Worm (Caenorhabditis elegans) whole organism, dauer: ENCODE measurements around the gene acr-8.

Experiments used
- unc-62 ChIP-seq: sonication (generic microtip); optimal IDR thresholded peaks from 2 replicates; lab custom pipeline; 2017; ENCODE audit warnings: missing biosample characterization, missing genetic modification reagents, missing genetic modification characterization

Gene acr-8

DNA sequence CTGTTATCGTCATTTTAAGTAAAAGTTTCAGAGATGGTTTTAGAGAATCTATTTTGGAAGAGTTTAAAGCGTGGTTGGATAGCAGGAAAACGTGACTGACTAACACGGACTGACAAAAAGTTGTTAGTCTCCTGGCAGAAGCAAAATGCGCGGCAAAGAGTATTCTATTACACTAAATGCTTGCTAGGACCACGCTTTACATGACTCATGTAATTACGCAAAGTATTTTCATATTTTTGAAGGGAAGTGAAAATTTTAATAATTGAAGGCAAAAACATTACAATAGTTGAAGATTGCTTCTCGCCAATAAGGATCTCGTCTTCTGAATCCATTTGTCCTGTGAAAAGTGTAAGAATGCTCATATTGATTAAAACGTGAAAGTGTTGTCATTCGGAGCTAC is 6.3 kb upstream of the acr-8 start, which contains the start of gene gur-3:
Gene gur-3 (minus strand): TSS at position 101 of the 400 bp plus-strand sequence.
- TF ChIP-seq unc-62 (GFP tag; lab: Kevin White, UChicago) = no peak

DNA sequence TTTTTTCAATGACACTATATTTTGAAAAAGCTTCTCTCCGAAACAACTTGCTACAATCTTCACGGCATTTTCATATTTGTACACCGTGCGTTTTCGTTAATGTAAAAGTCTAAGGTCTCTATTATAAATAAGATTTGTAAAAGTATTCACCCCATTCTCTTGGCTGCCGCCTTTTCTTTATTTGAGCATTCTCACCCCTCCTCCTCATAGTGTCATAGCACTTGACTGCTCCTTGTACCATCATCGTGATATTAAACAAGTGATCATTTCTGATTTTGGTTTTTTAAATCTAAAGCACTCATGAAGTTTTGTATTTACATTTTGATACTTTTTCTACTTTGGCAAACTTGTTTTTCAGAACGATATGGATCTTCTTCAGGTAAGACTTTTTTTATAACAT is 5.7 kb upstream of the acr-8 start, which contains the start of gene ZC504.1:
Gene ZC504.1 (plus strand): TSS at position 301 of the 400 bp plus-strand sequence.
- no peak for TF ChIP-seq unc-62 (GFP tag; lab: Kevin White, UChicago)

DNA sequence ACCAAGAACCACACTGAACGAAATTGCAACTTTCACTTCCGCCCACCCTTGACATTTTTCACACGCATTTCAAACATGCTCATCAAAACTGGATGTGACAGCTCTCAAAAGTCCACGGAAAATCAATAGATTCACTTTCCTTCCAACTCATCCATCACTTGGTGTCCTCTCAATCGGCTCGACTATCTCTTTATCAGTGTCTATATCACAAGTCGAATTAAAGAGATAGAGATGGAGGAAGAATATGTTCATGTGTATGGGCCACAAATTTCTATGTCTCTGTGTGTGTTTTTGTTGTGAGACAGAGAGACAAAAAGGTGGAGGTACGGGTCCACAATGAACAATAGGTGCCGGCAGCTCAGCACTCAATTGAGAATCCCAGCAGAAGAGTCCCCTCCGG is 2.0 kb upstream of the acr-8 start:
- no peak for TF ChIP-seq unc-62 (GFP tag; lab: Kevin White, UChicago)

DNA sequence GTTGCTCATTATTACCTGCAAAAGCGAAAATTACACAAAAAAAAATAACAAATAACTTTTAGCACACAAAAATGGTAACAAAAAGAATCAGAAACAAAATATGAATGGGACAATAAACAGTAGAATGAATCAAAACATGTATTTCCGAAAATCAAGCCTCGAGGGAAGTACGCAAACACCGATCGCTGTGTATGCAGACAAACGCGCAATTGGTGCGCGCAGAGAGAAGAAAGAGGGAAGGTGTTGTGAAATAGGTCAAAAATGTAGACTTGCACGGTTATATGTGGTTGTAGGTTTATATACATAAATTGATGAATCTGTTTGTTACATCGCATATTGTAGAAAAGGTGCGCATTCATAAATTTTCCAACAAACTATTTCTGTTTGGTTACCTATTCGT is 7.2 kb downstream of the acr-8 start, which contains the start of gene cdk-11.2:
Gene cdk-11.2 (minus strand): TSS at position 23 of the 400 bp plus-strand sequence.
- TF ChIP-seq unc-62 (GFP tag; lab: Kevin White, UChicago) = no peak

DNA sequence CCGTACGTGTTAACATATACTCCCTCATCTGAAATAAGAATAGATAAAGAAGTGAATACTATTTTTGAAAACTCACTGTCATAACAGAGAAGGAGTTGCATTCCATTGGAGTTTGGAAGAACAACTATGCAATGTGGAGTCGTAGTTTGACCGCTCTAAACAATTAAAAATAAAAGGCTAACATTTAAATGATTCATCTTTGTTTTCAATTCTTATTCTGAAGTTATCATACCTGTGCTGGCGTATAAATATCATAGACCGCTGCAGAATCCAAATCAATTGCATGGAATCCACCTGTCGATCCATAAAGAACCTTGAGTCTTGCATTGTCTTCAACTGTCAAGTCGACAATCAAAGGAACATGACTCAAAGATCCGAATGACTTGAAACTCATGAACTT is 10.2 kb downstream of the acr-8 start:
- TF ChIP-seq unc-62 (GFP tag; lab: Kevin White, UChicago) = no peak

DNA sequence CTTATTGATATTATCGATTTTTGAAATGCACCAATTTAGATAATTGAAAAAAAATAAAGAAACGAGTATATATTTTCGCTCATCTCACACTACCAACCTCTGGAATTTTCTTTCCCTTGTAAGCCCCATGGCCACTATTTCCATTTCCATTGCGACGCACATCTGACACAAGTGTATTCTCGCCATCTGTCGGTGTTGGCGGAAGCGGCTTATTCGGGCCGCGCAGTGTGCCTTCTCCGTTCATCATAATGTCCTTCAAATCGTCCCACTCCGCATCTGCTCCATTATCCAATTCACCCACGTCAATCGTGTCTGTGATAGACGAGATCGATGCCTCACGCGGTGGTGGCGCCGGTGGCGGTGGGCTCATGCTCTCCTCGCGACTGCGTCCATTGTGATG is 12.2 kb downstream of the acr-8 start:
- TF ChIP-seq unc-62 (GFP tag; lab: Kevin White, UChicago) = no peak

DNA sequence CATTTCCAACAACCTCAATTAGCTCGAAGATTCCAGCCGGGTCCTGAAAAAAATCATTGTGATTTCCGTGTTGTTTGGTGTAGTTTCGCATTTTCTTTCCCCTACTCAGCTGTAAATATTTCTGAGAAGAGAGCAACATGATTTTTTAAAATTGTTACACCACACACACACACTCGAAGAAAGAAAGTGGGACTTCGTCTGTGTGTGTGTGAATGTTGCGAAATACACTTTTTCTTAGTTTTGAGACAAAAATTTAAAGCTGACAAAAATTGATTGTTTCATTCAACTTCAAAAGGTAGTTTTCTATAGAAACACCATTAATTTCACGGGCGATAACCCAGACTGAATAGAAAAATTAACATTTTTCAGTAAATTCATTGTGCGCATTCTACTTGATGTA is 15.6 kb downstream of the acr-8 start:
- no peak for TF ChIP-seq unc-62 (GFP tag; lab: Kevin White, UChicago)

DNA sequence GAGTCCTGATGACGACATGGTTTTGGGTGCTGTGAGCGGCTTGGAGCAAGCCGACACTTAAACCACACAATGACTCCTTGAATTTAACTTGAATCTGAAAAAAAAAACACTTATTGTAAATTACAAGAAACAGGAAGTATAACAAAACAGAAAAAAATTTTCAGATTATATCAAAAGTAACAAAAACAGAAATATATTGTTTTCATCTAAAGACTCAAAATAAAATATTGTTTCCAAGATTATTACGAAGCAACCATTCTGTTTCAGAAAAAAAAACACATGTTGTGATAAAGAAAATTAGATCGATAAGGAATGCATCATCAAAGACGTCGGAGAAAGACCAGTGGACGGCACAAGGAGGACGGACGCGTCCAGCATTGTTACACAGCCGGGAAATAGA is 16.0 kb downstream of the acr-8 start, which contains the start of gene mig-15:
Gene mig-15 (minus strand): TSS at position 101 of the 400 bp plus-strand sequence.
- TF ChIP-seq unc-62 (GFP tag; lab: Kevin White, UChicago) = no peak

DNA sequence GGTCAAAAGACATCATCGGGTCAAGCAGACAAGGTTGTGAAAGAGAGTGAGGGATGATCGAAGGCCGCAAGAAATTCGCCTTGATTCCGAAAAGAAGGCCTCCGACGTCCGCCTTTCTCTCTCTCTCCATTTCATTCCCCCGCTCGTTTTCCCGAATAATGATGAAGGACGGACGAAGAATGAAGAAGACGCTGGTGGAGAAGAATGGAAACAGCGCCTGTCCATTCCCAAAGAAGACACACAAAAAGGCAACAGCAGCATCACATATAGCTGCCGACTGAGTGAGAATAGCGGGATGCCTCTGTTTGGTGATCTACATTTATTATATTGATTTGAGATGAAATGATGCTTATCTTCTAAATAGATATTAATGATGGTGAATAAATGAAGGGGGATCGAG is 16.7 kb downstream of the acr-8 start:
- no peak for TF ChIP-seq unc-62 (GFP tag; lab: Kevin White, UChicago)

DNA sequence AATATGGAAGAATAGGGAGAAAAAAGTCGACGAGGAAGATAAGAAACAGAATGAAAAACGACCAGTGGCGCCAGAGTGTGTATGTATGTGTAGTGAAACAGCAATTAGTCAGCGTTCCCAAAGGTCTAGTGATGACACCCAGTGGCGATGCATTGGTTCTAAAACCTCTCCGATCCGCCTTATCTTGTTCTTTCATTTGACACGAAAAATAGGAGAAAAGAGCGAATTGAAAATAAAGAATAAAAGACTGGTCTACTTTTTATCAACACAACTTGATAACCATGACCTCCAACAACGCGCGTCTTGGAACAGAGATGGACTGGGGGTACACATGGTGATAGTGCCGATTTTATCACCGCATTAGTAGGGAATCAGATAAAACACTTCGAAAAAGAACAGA is 18.3 kb downstream of the acr-8 start:
- no peak for TF ChIP-seq unc-62 (GFP tag; lab: Kevin White, UChicago)

DNA sequence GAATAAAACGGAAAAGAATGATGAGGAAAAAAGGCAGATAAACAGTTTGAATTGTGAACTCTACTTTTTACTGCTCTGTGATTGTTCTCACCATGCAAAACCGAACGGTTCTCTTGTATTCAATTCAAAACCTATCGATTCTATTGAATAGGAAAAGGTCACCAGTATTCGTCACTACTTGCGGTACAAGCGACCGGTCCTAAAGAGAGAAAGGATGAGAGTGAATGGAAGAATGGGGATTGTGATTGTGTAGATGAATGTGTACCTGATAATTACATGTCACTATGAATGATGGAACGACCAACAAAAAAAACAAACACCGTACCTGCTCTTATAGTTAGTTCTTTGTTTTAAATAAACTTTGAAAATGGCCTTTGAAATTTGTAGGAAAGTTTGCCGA is 20.3 kb downstream of the acr-8 start:
- TF ChIP-seq unc-62 (GFP tag; lab: Kevin White, UChicago) = no peak

DNA sequence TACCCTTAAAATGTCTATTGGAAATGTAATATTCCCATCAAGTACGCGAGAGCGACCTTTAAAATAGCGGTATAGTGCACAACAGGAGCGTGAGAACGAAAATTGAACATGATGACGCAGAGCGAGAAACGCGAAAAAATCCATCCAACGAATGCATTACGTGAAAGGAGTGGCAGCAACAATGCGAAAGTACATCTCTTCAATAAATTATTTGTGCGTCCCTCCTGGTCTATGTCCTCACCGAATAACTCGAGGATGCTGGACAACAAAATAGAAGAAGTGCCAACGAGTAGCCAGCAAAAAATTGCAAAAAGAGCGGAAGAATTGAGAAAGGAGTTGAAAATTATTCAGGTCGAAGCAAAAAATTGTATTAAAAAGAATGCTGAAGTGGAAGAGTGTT is 21.3 kb downstream of the acr-8 start:
- TF ChIP-seq unc-62 (GFP tag; lab: Kevin White, UChicago) = no peak

DNA sequence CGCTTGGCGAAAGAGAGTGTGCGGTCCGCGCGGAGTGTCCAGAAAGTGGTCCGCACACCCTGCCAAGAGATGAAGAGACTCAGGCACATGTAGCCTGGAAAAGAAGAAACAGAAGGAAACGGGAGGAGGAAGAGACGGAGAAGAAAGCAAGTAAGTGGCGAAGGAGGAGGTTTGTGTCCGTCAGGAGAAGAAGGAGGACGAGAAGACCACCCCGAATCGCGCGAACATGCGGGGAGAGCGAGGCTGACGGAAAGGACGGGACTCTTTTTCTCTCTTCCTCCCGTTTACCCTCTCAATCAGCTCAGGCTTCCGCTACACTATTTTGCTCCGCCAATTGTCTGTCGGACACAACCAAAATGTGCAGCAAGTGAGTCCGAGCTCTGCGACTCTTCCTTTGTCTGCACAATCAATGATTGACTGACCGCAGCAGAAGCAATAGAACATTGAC is 23.0 kb downstream of the acr-8 start:
- no peak for TF ChIP-seq unc-62 (GFP tag; lab: Kevin White, UChicago)

DNA sequence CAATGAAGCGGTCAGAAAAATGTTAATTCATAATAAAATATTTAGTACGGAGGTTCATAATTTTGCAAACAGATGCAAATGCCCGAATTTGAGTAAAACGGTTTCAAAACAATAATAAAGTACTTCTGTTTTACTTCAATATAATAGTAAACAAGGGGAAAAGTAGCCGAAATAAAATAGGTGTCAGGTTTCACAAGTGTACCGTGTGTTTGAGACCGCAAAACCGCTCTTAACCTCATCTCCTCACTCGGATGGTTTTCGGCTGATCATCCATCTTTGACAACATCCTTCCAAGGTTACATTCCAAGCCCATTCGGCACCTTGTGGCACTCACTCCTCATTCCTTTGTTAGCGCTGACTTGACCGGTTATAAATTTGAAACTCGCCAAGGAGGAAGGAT is 24.9 kb downstream of the acr-8 start:
- no peak for TF ChIP-seq unc-62 (GFP tag; lab: Kevin White, UChicago)

DNA sequence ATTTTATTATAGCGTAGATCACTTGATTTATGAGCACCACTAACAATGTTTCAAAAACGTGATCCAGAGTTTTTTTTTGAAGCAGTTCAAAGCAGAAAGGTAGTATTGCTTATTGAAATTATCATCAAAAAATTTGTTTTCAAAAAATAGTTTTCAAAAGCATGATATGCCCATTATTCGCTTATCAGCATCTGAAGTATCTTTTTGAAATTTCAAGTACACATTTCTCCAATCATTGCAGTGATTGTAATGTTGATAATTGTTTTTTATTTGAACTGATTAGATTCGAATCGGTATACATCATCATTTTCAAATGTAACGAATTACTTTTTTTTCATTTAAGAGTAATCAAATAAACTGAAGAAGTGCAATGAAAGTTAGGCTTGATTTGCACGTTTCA is 28.3 kb downstream of the acr-8 start:
- TF ChIP-seq unc-62 (GFP tag; lab: Kevin White, UChicago) = no peak

DNA sequence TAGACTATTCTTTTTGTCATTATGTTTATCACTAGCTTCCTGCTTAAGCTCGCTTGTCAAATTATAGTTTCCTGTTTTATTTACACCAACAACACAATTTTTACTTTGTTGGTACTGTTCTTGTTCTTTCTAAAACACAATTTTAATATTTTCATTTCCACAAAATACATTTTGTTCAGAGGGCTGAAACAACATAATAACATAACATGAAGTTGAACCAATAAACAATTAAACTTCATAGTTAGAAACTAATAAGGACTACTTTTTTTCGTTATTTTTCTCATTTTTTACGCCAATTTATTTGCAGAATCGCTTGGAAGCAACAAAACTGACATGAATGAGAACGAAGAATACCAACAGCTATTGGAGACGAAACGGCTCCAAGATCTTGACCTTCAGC is 31.3 kb downstream of the acr-8 start, which contains the start of gene C39B10.3:
Gene C39B10.3 (plus strand): TSS at position 301 of the 400 bp plus-strand sequence.
- TF ChIP-seq unc-62 (GFP tag; lab: Kevin White, UChicago) = no peak

DNA sequence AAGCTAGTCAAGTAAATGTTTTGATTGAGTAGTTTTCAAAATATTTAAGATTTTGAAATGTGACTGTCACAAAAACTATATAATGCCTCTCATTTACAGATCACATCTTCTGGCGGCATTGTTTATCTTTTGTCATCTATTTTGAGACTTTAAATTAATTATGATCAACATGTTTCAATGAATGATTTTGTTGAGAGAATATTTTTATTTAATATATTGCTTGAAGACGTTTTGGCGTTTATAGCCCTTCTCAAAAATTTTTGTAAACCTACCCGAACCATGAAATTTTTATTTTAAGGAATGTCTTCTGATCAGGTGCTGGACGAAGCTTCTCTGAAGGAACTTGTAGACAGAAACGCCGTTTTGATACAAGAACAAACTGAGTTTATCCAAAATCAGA is 32.2 kb downstream of the acr-8 start, which contains the start of gene C39B10.4:
Gene C39B10.4 (plus strand): TSS at position 301 of the 400 bp plus-strand sequence.
- TF ChIP-seq unc-62 (GFP tag; lab: Kevin White, UChicago) = no peak

DNA sequence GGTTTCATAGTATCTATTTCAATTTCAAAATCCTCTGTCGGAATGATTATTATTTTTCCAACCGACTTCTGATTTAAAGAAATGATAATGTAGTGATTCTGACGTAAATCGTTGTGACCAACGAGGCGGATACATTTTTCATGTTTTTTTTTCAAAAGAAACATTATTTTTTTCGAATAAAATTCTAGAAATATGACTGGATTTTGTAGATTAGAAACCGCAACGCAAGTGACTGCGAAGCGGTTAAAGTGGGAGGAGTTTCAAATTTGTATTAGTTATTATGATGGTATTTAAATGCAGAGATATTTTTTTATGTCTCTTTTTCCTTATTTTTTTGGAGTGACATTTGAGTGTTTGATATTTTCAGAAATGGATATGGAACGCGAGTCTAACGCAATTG is 34.5 kb downstream of the acr-8 start, which contains the start of gene C39B10.5:
Gene C39B10.5 (plus strand): TSS at position 362 of the 400 bp plus-strand sequence.
- no peak for TF ChIP-seq unc-62 (GFP tag; lab: Kevin White, UChicago)
